Fruit fly (Drosophila melanogaster) whole organism, embryonic: ENCODE data around the gene CG15141.
A peak's percentile ranks its signal among the peaks of the same experiment; 100 is the strongest.

Experiments
- B-H2 ChIP-seq: fragments of 200-800 bp; sonication (Bioruptor generic); optimal IDR thresholded peaks from 2 replicates; lab custom pipeline; 2018; ENCODE audit warnings: missing biosample characterization, mild to moderate bottlenecking, missing genetic modification characterization
- CG10267 ChIP-seq: fragments of 200-800 bp; sonication (Bioruptor generic); optimal IDR thresholded peaks from 2 replicates; lab custom pipeline; 2018; ENCODE audit warnings: missing biosample characterization, mild to moderate bottlenecking, missing genetic modification characterization, moderate library complexity
- CG10565 ChIP-seq: fragments of 200-800 bp; sonication (Bioruptor generic); optimal IDR thresholded peaks from 3 replicates; lab custom pipeline; 2016; ENCODE audit warnings: missing biosample characterization, mild to moderate bottlenecking, missing genetic modification characterization
- CG11695 ChIP-seq: fragments of 200-800 bp; sonication (Bioruptor generic); IDR thresholded peaks from 3 replicates; pipeline ENCODE4 v1.3.6; 2022; ENCODE audit warnings: missing biosample characterization, missing genetic modification characterization
- CG12104 ChIP-seq: fragments of 200-800 bp; sonication (Bioruptor generic); optimal IDR thresholded peaks from 3 replicates; lab custom pipeline; 2016; ENCODE audit warnings: missing biosample characterization, missing genetic modification characterization
- CG12299 ChIP-seq: fragments of 200-800 bp; sonication (Bioruptor generic); optimal IDR thresholded peaks from 2 replicates; lab custom pipeline; 2018; ENCODE audit warnings: missing biosample characterization, mild to moderate bottlenecking, missing genetic modification characterization
- CG13624 ChIP-seq: fragments of 200-800 bp; sonication (Bioruptor generic); optimal IDR thresholded peaks from 2 replicates; lab custom pipeline; 2016; ENCODE audit warnings: missing biosample characterization, missing genetic modification characterization
- CG15073 ChIP-seq: fragments of 200-800 bp; sonication (Bioruptor generic); optimal IDR thresholded peaks from 2 replicates; lab custom pipeline; 2016; ENCODE audit warnings: missing biosample characterization, missing genetic modification characterization
- CG15269 ChIP-seq: fragments of 200-800 bp; sonication (Bioruptor generic); optimal IDR thresholded peaks from 2 replicates; lab custom pipeline; 2018; ENCODE audit warnings: missing biosample characterization, mild to moderate bottlenecking, missing genetic modification characterization, moderate library complexity
- CG15601 ChIP-seq: fragments of 200-800 bp; sonication (Bioruptor generic); optimal IDR thresholded peaks from 3 replicates; lab custom pipeline; 2019; ENCODE audit warnings: missing biosample characterization, mild to moderate bottlenecking, missing genetic modification characterization, moderate library complexity
- CG1792 ChIP-seq: fragments of 200-800 bp; sonication (Bioruptor generic); optimal IDR thresholded peaks from 2 replicates; lab custom pipeline; 2016; ENCODE audit warnings: missing biosample characterization, missing genetic modification characterization
- CG18476 ChIP-seq: fragments of 200-800 bp; sonication (Bioruptor generic); optimal IDR thresholded peaks from 2 replicates; lab custom pipeline; 2016; ENCODE audit warnings: missing biosample characterization, mild to moderate bottlenecking, missing genetic modification characterization
- CG30431 ChIP-seq: fragments of 200-800 bp; sonication (Bioruptor generic); optimal IDR thresholded peaks from 2 replicates; lab custom pipeline; 2017; ENCODE audit warnings: missing biosample characterization, missing genetic modification characterization
- CG3163 ChIP-seq: fragments of 200-800 bp; sonication (Bioruptor generic); optimal IDR thresholded peaks from 3 replicates; lab custom pipeline; 2016; ENCODE audit warnings: missing biosample characterization, missing genetic modification characterization
- CG3847 ChIP-seq: fragments of 200-800 bp; sonication (Bioruptor generic); IDR thresholded peaks from 2 replicates; pipeline ENCODE4 v1.3.6; 2022; ENCODE audit warnings: missing biosample characterization, missing genetic modification characterization
- CG4854 ChIP-seq: fragments of 200-800 bp; sonication (Bioruptor generic); optimal IDR thresholded peaks from 2 replicates; lab custom pipeline; 2016; ENCODE audit warnings: missing biosample characterization, missing genetic modification characterization, inconsistent platforms
- CG7928 ChIP-seq: fragments of 200-800 bp; sonication (Bioruptor generic); optimal IDR thresholded peaks from 2 replicates; lab custom pipeline; 2017; ENCODE audit warnings: missing biosample characterization, mild to moderate bottlenecking, missing genetic modification characterization
- CG8290 ChIP-seq, 3 experiments: fragments of 200-800 bp; sonication (Bioruptor generic); optimal IDR thresholded peaks; 2 replicates each; lab custom pipeline; 2016 to 2019; ENCODE audit warnings: missing biosample characterization in 3 of 3, missing genetic modification characterization in 3 of 3, mild to moderate bottlenecking in 2 of 3, moderate library complexity in 1 of 3
- CG8924 ChIP-seq: fragments of 200-800 bp; optimal IDR thresholded peaks from 3 replicates; lab custom pipeline; 2019; ENCODE audit warnings: missing biosample characterization, mild to moderate bottlenecking, missing genetic modification characterization, moderate library complexity
- CoRest ChIP-seq: fragments of 200-800 bp; sonication (Bioruptor generic); optimal IDR thresholded peaks from 3 replicates; lab custom pipeline; 2018; ENCODE audit warnings: missing biosample characterization, mild to moderate bottlenecking, missing genetic modification characterization, moderate library complexity
- ERR ChIP-seq: fragments of 200-800 bp; sonication (Bioruptor generic); optimal IDR thresholded peaks from 2 replicates; lab custom pipeline; 2016; ENCODE audit warnings: missing biosample characterization, missing genetic modification characterization
- Fer1 ChIP-seq: fragments of 200-800 bp; sonication (Bioruptor generic); optimal IDR thresholded peaks from 2 replicates; lab custom pipeline; 2017; ENCODE audit warnings: missing biosample characterization, mild to moderate bottlenecking, missing genetic modification characterization
- HLH3B ChIP-seq: fragments of 200-800 bp; sonication (Bioruptor generic); IDR thresholded peaks from 2 replicates; pipeline ENCODE4 v1.3.6; 2022; ENCODE audit warnings: missing biosample characterization, missing genetic modification characterization
- HLHmδ ChIP-seq: fragments of 200-800 bp; sonication (Bioruptor generic); optimal IDR thresholded peaks from 2 replicates; lab custom pipeline; 2018; ENCODE audit warnings: missing biosample characterization, mild to moderate bottlenecking, missing genetic modification characterization, moderate library complexity
- HmgD ChIP-seq: fragments of 200-800 bp; sonication (Bioruptor generic); optimal IDR thresholded peaks from 3 replicates; lab custom pipeline; 2016; ENCODE audit warnings: missing biosample characterization, missing genetic modification characterization
- Hr78 ChIP-seq, 2 experiments: fragments of 200-800 bp in 1 of 2; fragments of >200 bp in 1 of 2; sonication (Bioruptor generic) in 1 of 2; optimal IDR thresholded peaks; 2 replicates each; lab custom pipeline; 2017 to 2019; ENCODE audit warnings: missing biosample characterization in 2 of 2, missing genetic modification characterization in 2 of 2, mild to moderate bottlenecking in 1 of 2, moderate library complexity in 1 of 2
- Lhr ChIP-seq: fragments of 200-800 bp; sonication (Bioruptor generic); optimal IDR thresholded peaks from 3 replicates; lab custom pipeline; 2017; ENCODE audit warnings: mild to moderate bottlenecking, missing biosample characterization, missing genetic modification reagents, missing genetic modification characterization
- Max ChIP-seq: fragments of 200-800 bp; sonication (Bioruptor generic); optimal IDR thresholded peaks from 2 replicates; lab custom pipeline; 2016; ENCODE audit warnings: missing biosample characterization, mild to moderate bottlenecking, missing genetic modification characterization
- Nf-YC ChIP-seq: fragments of 200-800 bp; optimal IDR thresholded peaks from 3 replicates; lab custom pipeline; 2019; ENCODE audit warnings: missing biosample characterization, mild to moderate bottlenecking, missing genetic modification characterization, moderate library complexity
- Sox102F ChIP-seq: fragments of 200-800 bp; sonication (Bioruptor generic); optimal IDR thresholded peaks from 2 replicates; lab custom pipeline; 2018; ENCODE audit warnings: missing biosample characterization, mild to moderate bottlenecking, missing genetic modification characterization, moderate library complexity
- Sry-β ChIP-seq: fragments of 200-800 bp; sonication (Bioruptor generic); optimal IDR thresholded peaks from 2 replicates; lab custom pipeline; 2018; ENCODE audit warnings: missing biosample characterization, mild to moderate bottlenecking, missing genetic modification characterization, moderate library complexity
- Vsx1 ChIP-seq: fragments of 200-800 bp; sonication (Bioruptor generic); optimal IDR thresholded peaks from 2 replicates; lab custom pipeline; 2017; ENCODE audit warnings: missing biosample characterization, mild to moderate bottlenecking, missing genetic modification characterization, missing genetic modification reagents
- ap ChIP-seq: fragments of 200-800 bp; sonication (Bioruptor generic); IDR thresholded peaks from 2 replicates; pipeline ENCODE4 v1.3.6; 2022; ENCODE audit warnings: missing biosample characterization, missing genetic modification characterization
- cad ChIP-seq: fragments of >200 bp; optimal IDR thresholded peaks from 2 replicates; lab custom pipeline; 2017; ENCODE audit warnings: missing biosample characterization, missing genetic modification characterization
- caup ChIP-seq: fragments of 200-800 bp; sonication (Bioruptor generic); optimal IDR thresholded peaks from 3 replicates; lab custom pipeline; 2017; ENCODE audit warnings: missing biosample characterization, mild to moderate bottlenecking, missing genetic modification characterization, moderate library complexity; ENCODE audit not compliant: severe bottlenecking
- cg ChIP-seq: fragments of 200-800 bp; sonication (Bioruptor generic); optimal IDR thresholded peaks from 3 replicates; lab custom pipeline; 2019; ENCODE audit warnings: missing biosample characterization, mild to moderate bottlenecking, missing genetic modification characterization, moderate library complexity
- cwo ChIP-seq: fragments of 200-800 bp; sonication (Bioruptor generic); optimal IDR thresholded peaks from 3 replicates; lab custom pipeline; 2017; ENCODE audit warnings: missing biosample characterization, missing genetic modification characterization, mild to moderate bottlenecking, moderate library complexity, missing genetic modification reagents
- eve ChIP-seq, 2 experiments: fragments of >200 bp; optimal IDR thresholded peaks; 2 replicates each; lab custom pipeline; 2017; ENCODE audit warnings: missing biosample characterization in 2 of 2, missing genetic modification characterization in 2 of 2
- grau ChIP-seq: fragments of 200-800 bp; optimal IDR thresholded peaks from 3 replicates; lab custom pipeline; 2019; ENCODE audit warnings: missing biosample characterization, mild to moderate bottlenecking, missing genetic modification characterization, moderate library complexity
- grn ChIP-seq: fragments of 200-800 bp; sonication (Bioruptor generic); optimal IDR thresholded peaks from 3 replicates; lab custom pipeline; 2017; ENCODE audit warnings: missing biosample characterization, missing genetic modification characterization
- gro ChIP-seq: fragments of 200-800 bp; sonication (Bioruptor generic); optimal IDR thresholded peaks from 2 replicates; lab custom pipeline; 2016; ENCODE audit warnings: missing biosample characterization, missing genetic modification characterization
- lbe ChIP-seq: fragments of 200-800 bp; sonication (Bioruptor generic); optimal IDR thresholded peaks from 2 replicates; lab custom pipeline; 2016; ENCODE audit warnings: missing biosample characterization, mild to moderate bottlenecking, missing genetic modification characterization
- pan ChIP-seq, 4 experiments: fragments of >200 bp in 3 of 4; fragments of 200-800 bp in 1 of 4; sonication (Bioruptor generic) in 1 of 4; optimal IDR thresholded peaks in 3 of 4; IDR thresholded peaks in 1 of 4; 2 replicates each; pipeline versions ENCODE4 v1.3.6 to Lab custom; 2017 to 2022; ENCODE audit warnings: missing biosample characterization in 2 of 4, missing genetic modification characterization in 2 of 4, mixed read lengths in 1 of 4
- peb ChIP-seq: fragments of 200-800 bp; sonication (Bioruptor generic); IDR thresholded peaks from 2 replicates; pipeline ENCODE4 v1.3.6; 2022; ENCODE audit warnings: missing biosample characterization, missing genetic modification characterization
- schlank ChIP-seq: fragments of 200-800 bp; sonication (Bioruptor generic); optimal IDR thresholded peaks from 2 replicates; lab custom pipeline; 2018; ENCODE audit warnings: missing biosample characterization, mild to moderate bottlenecking, missing genetic modification characterization
- sd ChIP-seq: fragments of 200-800 bp; sonication (Bioruptor generic); optimal IDR thresholded peaks from 3 replicates; lab custom pipeline; 2018; ENCODE audit warnings: missing biosample characterization, mild to moderate bottlenecking, missing genetic modification characterization, moderate library complexity
- unc-4 ChIP-seq: fragments of 200-800 bp; sonication (Bioruptor generic); IDR thresholded peaks from 2 replicates; pipeline ENCODE4 v1.3.6; 2022; ENCODE audit warnings: missing biosample characterization, missing genetic modification characterization; ENCODE audit not compliant: partially characterized antibody

The CG15141 gene

dm6 chr2L:17429788-17430587 is 19.5 kb downstream of the CG15141 start (continued):
- TF ChIP-seq CG11695 (GFP tag; lab: Robert Waterston, UW) = peak; percentile 98
- no peak for TF ChIP-seq cg (GFP tag; lab: Kevin White, UChicago)
- TF ChIP-seq CG12299 = peak; percentile 79
- TF ChIP-seq CG7928 = peak; percentile 69
- no peak for TF ChIP-seq gro (GFP tag; lab: Kevin White, UChicago)
- no peak for TF ChIP-seq B-H2
- peak in 1 of 2 experiments; percentile 96 for TF ChIP-seq Hr78 (GFP tag; optimal IDR thresholded peaks at IDR 0.05; lab: Kevin White, UChicago)
- TF ChIP-seq caup = peak; percentile 80
- peak; percentile 89 for TF ChIP-seq HLH3B (GFP tag; lab: Robert Waterston, UW)
- TF ChIP-seq CG30431 (GFP tag; lab: Kevin White, UChicago) = peak; percentile 44
- TF ChIP-seq CG10267 (tag; lab: Kevin White, UChicago) = peak; percentile 94
- no peak for TF ChIP-seq Lhr (GFP tag; lab: Kevin White, UChicago)
- TF ChIP-seq grn (GFP tag; lab: Kevin White, UChicago) = no peak
- TF ChIP-seq Max (GFP tag; lab: Kevin White, UChicago) = peak; percentile 9
- peak; percentile 92 for TF ChIP-seq CoRest (tag; lab: Kevin White, UChicago)
- peak; percentile 97 for TF ChIP-seq Fer1 (GFP tag; lab: Kevin White, UChicago)
- TF ChIP-seq CG15073 = peak; percentile 35
- TF ChIP-seq sd (tag; lab: Kevin White, UChicago) = peak; percentile 52
- peak; percentile 14 for TF ChIP-seq CG3163 (GFP tag; lab: Kevin White, UChicago)
- peak; percentile 92 for TF ChIP-seq ap (GFP tag; lab: Robert Waterston, UW)
- peak; percentile 98 for TF ChIP-seq CG8924 (tag; lab: Kevin White, UChicago)
- TF ChIP-seq schlank = no peak
- no peak for TF ChIP-seq CG10565
- peak; percentile 71 for TF ChIP-seq CG8290 (GFP tag; optimal IDR thresholded peaks at IDR 0.05; lab: Kevin White, UChicago)
- peak; percentile 19 to 35 for TF ChIP-seq CG8290 (tag; optimal IDR thresholded peaks at IDR 0.05; lab: Kevin White, UChicago)
- peak; percentile 80 for TF ChIP-seq CG12104 (GFP tag; lab: Kevin White, UChicago)
- peak; percentile 85 for TF ChIP-seq CG3847 (GFP tag; lab: Robert Waterston, UW)
- peak; percentile 94 for TF ChIP-seq lbe (GFP tag; lab: Kevin White, UChicago)
- TF ChIP-seq HLHmδ = no peak
- TF ChIP-seq grau (tag; lab: Kevin White, UChicago) = peak; percentile 96
- peak in 1 of 2 experiments; percentile 95 for TF ChIP-seq eve (GFP tag; optimal IDR thresholded peaks at IDR 0.05; lab: Kevin White, UChicago)
- TF ChIP-seq Vsx1 (GFP tag; lab: Kevin White, UChicago) = peak; percentile 93
- peak; percentile 91 for TF ChIP-seq Nf-YC
- peak; percentile 92 for TF ChIP-seq peb (GFP tag; lab: Robert Waterston, UW)
- no peak for TF ChIP-seq cad
- peak; percentile 65 for TF ChIP-seq Sry-β (GFP tag; lab: Kevin White, UChicago)
- no peak for TF ChIP-seq CG1792 (GFP tag; lab: Kevin White, UChicago)
- peak; percentile 80 for TF ChIP-seq CG15269 (tag; lab: Kevin White, UChicago)
- TF ChIP-seq unc-4 (GFP tag; lab: Robert Waterston, UW) = no peak
- peak; percentile 46 for TF ChIP-seq CG15601
- no peak for TF ChIP-seq pan (optimal IDR thresholded peaks at IDR 0.05; lab: Kevin White, UChicago)
- peak in 1 of 2 experiments; percentile 96 for TF ChIP-seq pan (GFP tag; optimal IDR thresholded peaks at IDR 0.05 in 1 of 2, IDR thresholded peaks at IDR 0.05 in 1 of 2)
- peak; percentile 99 for TF ChIP-seq Sox102F (GFP tag; lab: Kevin White, UChicago)
- peak; percentile 94 for TF ChIP-seq cwo (GFP tag; lab: Kevin White, UChicago)
- no peak for TF ChIP-seq ERR (GFP tag; lab: Kevin White, UChicago)
- TF ChIP-seq HmgD = no peak
- no peak for TF ChIP-seq CG4854 (GFP tag; lab: Kevin White, UChicago)
- peak; percentile 31 for TF ChIP-seq CG18476 (GFP tag; lab: Kevin White, UChicago)
- TF ChIP-seq CG13624 (GFP tag; lab: Kevin White, UChicago) = no peak
